Worm (Caenorhabditis elegans) whole organism, L4 larva: ENCODE measurements around the gene nhr-17.

Experiments
- F10B5.3 ChIP-seq: sonication (generic microtip); optimal IDR thresholded peaks from 2 replicates; lab custom pipeline; 2016; ENCODE audit warnings: mild to moderate bottlenecking, missing genetic modification characterization, missing compliant biosample characterization
- F37D6.2 ChIP-seq: sonication (generic microtip); optimal IDR thresholded peaks from 2 replicates; lab custom pipeline; 2016; ENCODE audit warnings: mild to moderate bottlenecking, missing genetic modification characterization, missing compliant biosample characterization
- F44E2.7 ChIP-seq: fragments of 200-800 bp; sonication (Bioruptor generic); IDR thresholded peaks from 2 replicates; pipeline ENCODE4 v2.1.2; 2022; ENCODE audit warnings: missing genetic modification characterization, missing compliant biosample characterization
- F49E8.2 ChIP-seq: sonication (generic microtip); optimal IDR thresholded peaks from 2 replicates; lab custom pipeline; 2016; ENCODE audit warnings: missing compliant biosample characterization, mild to moderate bottlenecking, missing genetic modification characterization, borderline replicate concordance
- R02D3.7 ChIP-seq: fragments of 150-350 bp; sonication (generic microtip); optimal IDR thresholded peaks from 3 replicates; lab custom pipeline; 2014; ENCODE audit warnings: missing biosample characterization, missing genetic modification characterization
- T26A8.4 ChIP-seq: fragments of 200-800 bp; sonication (Bioruptor generic); IDR thresholded peaks from 2 replicates; pipeline ENCODE4 v1.3.6; 2022; ENCODE audit warnings: missing genetic modification characterization, missing compliant biosample characterization
- Y5F2A.4 ChIP-seq: fragments of 200-800 bp; sonication (Bioruptor generic); optimal IDR thresholded peaks from 2 replicates; lab custom pipeline; 2018; ENCODE audit warnings: mild to moderate bottlenecking, missing genetic modification characterization, missing compliant biosample characterization
- Y75B8A.6 ChIP-seq: fragments of 200-800 bp; sonication (Bioruptor generic); IDR thresholded peaks from 2 replicates; pipeline ENCODE4 v1.3.6; 2022; ENCODE audit warnings: missing genetic modification reagents, missing genetic modification characterization, missing compliant biosample characterization
- ZK337.2 ChIP-seq: fragments of 200-800 bp; sonication (Bioruptor generic); IDR thresholded peaks from 2 replicates; pipeline ENCODE4 v1.3.6; 2022; ENCODE audit warnings: missing genetic modification reagents, missing genetic modification characterization, missing compliant biosample characterization
- ceh-20 ChIP-seq: fragments of 200-800 bp; sonication (Bioruptor generic); IDR thresholded peaks from 2 replicates; pipeline ENCODE4 v1.3.6; 2022; ENCODE audit warnings: missing genetic modification reagents, missing genetic modification characterization, missing compliant biosample characterization
- ceh-28 ChIP-seq: fragments of 150-350 bp; optimal IDR thresholded peaks from 2 replicates; lab custom pipeline; 2014; ENCODE audit warnings: missing biosample characterization, missing genetic modification reagents, missing genetic modification characterization
- ceh-44 ChIP-seq: fragments of 200-800 bp; sonication (Bioruptor generic); IDR thresholded peaks from 2 replicates; pipeline ENCODE4 v1.3.6; 2022; ENCODE audit warnings: missing genetic modification reagents, missing genetic modification characterization, missing compliant biosample characterization
- ceh-62 ChIP-seq: sonication (generic microtip); optimal IDR thresholded peaks from 2 replicates; lab custom pipeline; 2017; ENCODE audit warnings: missing biosample characterization, missing genetic modification characterization
- ces-1 ChIP-seq: fragments of 150-350 bp; sonication (generic microtip); optimal IDR thresholded peaks from 4 replicates; lab custom pipeline; 2014; ENCODE audit warnings: missing biosample characterization, missing genetic modification reagents, missing genetic modification characterization
- cey-2 ChIP-seq: sonication (generic microtip); optimal IDR thresholded peaks from 3 replicates; lab custom pipeline; 2017; ENCODE audit warnings: missing genetic modification characterization, mild to moderate bottlenecking, missing compliant biosample characterization, antibody characterized with exemption, borderline replicate concordance; ENCODE audit not compliant: insufficient read depth
- daf-12 ChIP-seq: fragments of 150-350 bp; optimal IDR thresholded peaks from 2 replicates; lab custom pipeline; 2014; ENCODE audit warnings: missing biosample characterization, missing genetic modification reagents, missing genetic modification characterization
- daf-16 ChIP-seq, 3 experiments: sonication (generic microtip); optimal IDR thresholded peaks; 2 replicates each; lab custom pipeline; 2016 to 2017; ENCODE audit warnings: missing genetic modification characterization in 3 of 3, missing genetic modification reagents in 3 of 3, mild to moderate bottlenecking in 2 of 3, missing compliant biosample characterization in 2 of 3, missing biosample characterization in 1 of 3, moderate library complexity in 1 of 3
- daf-19 ChIP-seq: fragments of 200-800 bp; sonication (Bioruptor generic); conservative IDR thresholded peaks from 2 replicates; pipeline ENCODE4 v1.3.6; 2022; ENCODE audit warnings: missing genetic modification characterization, missing compliant biosample characterization
- daf-8 ChIP-seq: fragments of 200-800 bp; sonication (Bioruptor generic); IDR thresholded peaks from 2 replicates; pipeline ENCODE4 v1.3.6; 2022; ENCODE audit warnings: missing genetic modification characterization, missing compliant biosample characterization
- dmd-6 ChIP-seq: fragments of 200-800 bp; sonication (Bioruptor generic); IDR thresholded peaks from 2 replicates; pipeline ENCODE4 v1.3.6; 2022; ENCODE audit warnings: missing genetic modification reagents, missing genetic modification characterization, missing compliant biosample characterization
- dmd-8 ChIP-seq: fragments of 200-800 bp; sonication (Bioruptor generic); IDR thresholded peaks from 2 replicates; pipeline ENCODE4 v1.3.6; 2022; ENCODE audit warnings: missing genetic modification characterization, missing compliant biosample characterization
- duxl-1 ChIP-seq: sonication (generic microtip); optimal IDR thresholded peaks from 2 replicates; lab custom pipeline; 2016; ENCODE audit warnings: mild to moderate bottlenecking, missing genetic modification characterization, moderate library complexity, missing compliant biosample characterization; ENCODE audit not compliant: poor library complexity
- dve-1 ChIP-seq: sonication (generic microtip); optimal IDR thresholded peaks from 2 replicates; lab custom pipeline; 2017; ENCODE audit warnings: antibody characterized with exemption, mild to moderate bottlenecking, missing genetic modification characterization, missing compliant biosample characterization; ENCODE audit not compliant: insufficient read depth
- egl-27 ChIP-seq: sonication (generic microtip); optimal IDR thresholded peaks from 3 replicates; lab custom pipeline; 2017; ENCODE audit warnings: missing biosample characterization, missing genetic modification reagents, missing genetic modification characterization
- gei-8 ChIP-seq: fragments of 200-800 bp; sonication (Bioruptor generic); optimal IDR thresholded peaks from 2 replicates; lab custom pipeline; 2018; ENCODE audit warnings: mild to moderate bottlenecking, missing genetic modification characterization, missing compliant biosample characterization
- jun-1 ChIP-seq: fragments of 150-350 bp; optimal IDR thresholded peaks from 2 replicates; lab custom pipeline; 2014; ENCODE audit warnings: missing biosample characterization, missing genetic modification reagents, missing genetic modification characterization
- lim-7 ChIP-seq: fragments of 200-800 bp; sonication (Bioruptor generic); IDR thresholded peaks from 2 replicates; pipeline ENCODE4 v1.3.6; 2022; ENCODE audit warnings: missing genetic modification characterization, missing compliant biosample characterization
- lin-1 ChIP-seq: fragments of 200-800 bp; sonication (Bioruptor generic); IDR thresholded peaks from 2 replicates; pipeline ENCODE4 v1.3.6; 2022; ENCODE audit warnings: missing genetic modification reagents, missing genetic modification characterization, missing compliant biosample characterization
- lin-13 ChIP-seq: fragments of 150-350 bp; optimal IDR thresholded peaks from 2 replicates; lab custom pipeline; 2014; ENCODE audit warnings: missing biosample characterization, missing genetic modification reagents, missing genetic modification characterization
- lin-29 ChIP-seq: fragments of 200-800 bp; sonication (Bioruptor generic); IDR thresholded peaks from 2 replicates; pipeline ENCODE4 v1.3.6; 2022; ENCODE audit warnings: missing genetic modification reagents, missing genetic modification characterization, missing compliant biosample characterization
- lin-38 ChIP-seq: fragments of 200-800 bp; sonication (Bioruptor generic); IDR thresholded peaks from 2 replicates; pipeline ENCODE4 v1.3.6; 2022; ENCODE audit warnings: missing genetic modification reagents, missing genetic modification characterization, missing compliant biosample characterization
- lir-3 ChIP-seq: sonication (generic microtip); optimal IDR thresholded peaks from 2 replicates; lab custom pipeline; 2016; ENCODE audit warnings: mild to moderate bottlenecking, missing genetic modification characterization, missing compliant biosample characterization
- madf-5 ChIP-seq, 2 experiments: fragments of 200-800 bp; sonication (Bioruptor generic); IDR thresholded peaks; 2 replicates each; pipeline ENCODE4 v1.3.6; 2022; ENCODE audit warnings: missing compliant biosample characterization in 2 of 2, missing genetic modification characterization in 2 of 2
- mdl-1 ChIP-seq, 2 experiments: fragments of 150-350 bp in 1 of 2; sonication (generic microtip) in 1 of 2; optimal IDR thresholded peaks; 2 replicates each; lab custom pipeline; 2014 to 2017; ENCODE audit warnings: missing biosample characterization in 2 of 2, missing genetic modification characterization in 2 of 2
- mep-1 ChIP-seq: fragments of 150-350 bp; sonication (generic microtip); optimal IDR thresholded peaks from 3 replicates; lab custom pipeline; 2014; ENCODE audit warnings: missing biosample characterization, missing genetic modification characterization
- mes-2 ChIP-seq: sonication (generic microtip); optimal IDR thresholded peaks from 2 replicates; lab custom pipeline; 2016; ENCODE audit warnings: missing genotype, mild to moderate bottlenecking, missing genetic modification characterization, missing compliant biosample characterization; ENCODE audit not compliant: poor library complexity, severe bottlenecking
- mxl-3 ChIP-seq: fragments of 200-800 bp; sonication (Bioruptor generic); optimal IDR thresholded peaks from 2 replicates; lab custom pipeline; 2018; ENCODE audit warnings: mild to moderate bottlenecking, missing genetic modification characterization, missing compliant biosample characterization
- nhr-102 ChIP-seq: sonication (generic microtip); optimal IDR thresholded peaks from 2 replicates; lab custom pipeline; 2016; ENCODE audit warnings: mild to moderate bottlenecking, missing genetic modification characterization, moderate library complexity, missing compliant biosample characterization
- nhr-237 ChIP-seq: sonication (generic microtip); optimal IDR thresholded peaks from 2 replicates; lab custom pipeline; 2017; ENCODE audit warnings: missing biosample characterization, missing genetic modification characterization
- nhr-28 ChIP-seq: fragments of 150-350 bp; optimal IDR thresholded peaks from 2 replicates; lab custom pipeline; 2014; ENCODE audit warnings: missing biosample characterization, missing genetic modification characterization
- nhr-42 ChIP-seq: fragments of 200-800 bp; sonication (Bioruptor generic); IDR thresholded peaks from 2 replicates; pipeline ENCODE4 v1.3.6; 2022; ENCODE audit warnings: missing genetic modification characterization, missing compliant biosample characterization
- nhr-48 ChIP-seq: sonication (generic microtip); optimal IDR thresholded peaks from 2 replicates; lab custom pipeline; 2016; ENCODE audit warnings: mild to moderate bottlenecking, missing genetic modification characterization, missing compliant biosample characterization
- nhr-77 ChIP-seq: fragments of 150-350 bp; optimal IDR thresholded peaks from 2 replicates; lab custom pipeline; 2014; ENCODE audit warnings: missing biosample characterization, missing genetic modification characterization
- saeg-2 ChIP-seq: fragments of 200-800 bp; sonication (Bioruptor generic); IDR thresholded peaks from 2 replicates; pipeline ENCODE4 v1.3.6; 2022; ENCODE audit warnings: missing genetic modification reagents, missing genetic modification characterization, missing compliant biosample characterization
- skn-1 ChIP-seq: fragments of 150-350 bp; optimal IDR thresholded peaks from 2 replicates; lab custom pipeline; 2014; ENCODE audit warnings: missing biosample characterization, missing genetic modification characterization
- tag-97 ChIP-seq: fragments of 200-800 bp; sonication (Bioruptor generic); IDR thresholded peaks from 2 replicates; pipeline ENCODE4 v1.3.6; 2022; ENCODE audit warnings: missing genetic modification characterization, missing compliant biosample characterization
- tra-1 ChIP-seq: fragments of 200-800 bp; sonication (Bioruptor generic); IDR thresholded peaks from 2 replicates; pipeline ENCODE4 v1.3.6; 2022; ENCODE audit warnings: missing genetic modification reagents, missing genetic modification characterization, missing compliant biosample characterization
- vab-7 ChIP-seq: fragments of 200-800 bp; sonication (Bioruptor generic); IDR thresholded peaks from 2 replicates; pipeline ENCODE4 v1.3.6; 2022; ENCODE audit warnings: missing genetic modification reagents, missing genetic modification characterization, missing compliant biosample characterization
- ztf-11 ChIP-seq: fragments of 150-350 bp; optimal IDR thresholded peaks from 2 replicates; lab custom pipeline; 2014; ENCODE audit warnings: missing biosample characterization, missing genetic modification characterization
- ztf-7 ChIP-seq: fragments of 150-350 bp; optimal IDR thresholded peaks from 2 replicates; lab custom pipeline; 2014; ENCODE audit warnings: missing biosample characterization, missing genetic modification characterization

The nhr-17 gene

DNA sequence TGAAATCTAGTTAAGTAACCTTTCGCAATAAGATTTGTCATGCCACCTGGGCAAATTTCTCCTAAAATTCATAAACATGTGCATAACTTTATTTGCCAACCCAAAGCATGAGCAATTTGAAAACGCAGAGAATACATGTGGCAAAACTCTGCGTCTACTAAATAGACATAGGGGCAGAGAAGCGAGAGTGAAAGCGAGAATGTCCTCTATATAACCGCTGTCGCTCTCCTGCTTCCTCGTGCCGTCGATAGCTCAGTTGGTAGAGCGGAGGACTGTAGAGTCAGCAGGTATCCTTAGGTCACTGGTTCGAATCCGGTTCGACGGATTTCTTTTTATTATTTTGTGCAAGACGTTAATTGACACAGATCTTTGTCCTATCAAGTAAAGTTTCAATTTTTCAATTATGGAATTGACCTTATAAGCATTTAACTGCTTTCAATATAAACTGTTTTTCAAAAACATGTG is 2.6 kb downstream of the nhr-17 start (continued):
- TF ChIP-seq F44E2.7 (peak; percentile 95), lin-1 (GFP tag; lab: Robert Waterston, UW) (peak; percentile 91), lir-3 (tag; lab: Kevin White, UChicago) (peak; percentile 63), cey-2 (tag; lab: Kevin White, UChicago) (no peak), skn-1 (tag; lab: Kevin White, UChicago) (no peak), lin-38 (GFP tag; lab: Robert Waterston, UW) (peak; percentile 80), duxl-1 (peak; percentile 85), daf-12 (no peak), Y75B8A.6 (peak; percentile 92), vab-7 (peak; percentile 95), tra-1 (GFP tag; lab: Robert Waterston, UW) (peak; percentile 88), F10B5.3 (peak; percentile 59), ztf-11 (tag; lab: Kevin White, UChicago) (no peak), F37D6.2 (peak; percentile 75), ceh-44 (GFP tag; lab: Robert Waterston, UW) (peak; percentile 94), ceh-20 (peak; percentile 73), ZK337.2 (GFP tag; lab: Robert Waterston, UW) (peak; percentile 84), egl-27 (tag; lab: Kevin White, UChicago) (no peak), T26A8.4 (peak; percentile 94), ceh-28 (tag; lab: Kevin White, UChicago) (no peak), daf-19 (GFP tag; lab: Robert Waterston, UW) (peak; percentile 91), lin-13 (peak; percentile 20), tag-97 (GFP tag; lab: Robert Waterston, UW) (0 out of 2 replicates have a peak, but pooled peaks have one; percentile 45), mxl-3 (peak; percentile 67), dmd-8 (GFP tag; lab: Robert Waterston, UW) (peak; percentile 93), madf-5 (GFP tag; IDR thresholded peaks at IDR 0.05; lab: Robert Waterston, UW) (peak; percentile 83), dmd-6 (GFP tag; lab: Robert Waterston, UW) (peak; percentile 70), ces-1 (GFP tag; lab: Kevin White, UChicago) (no peak), jun-1 (no peak), mep-1 (tag; lab: Kevin White, UChicago) (peak; percentile 85), saeg-2 (GFP tag; lab: Robert Waterston, UW) (peak; percentile 77), gei-8 (GFP tag; lab: Kevin White, UChicago) (peak; percentile 92), daf-16 (GFP tag; optimal IDR thresholded peaks at IDR 0.05; lab: Kevin White, UChicago) (peak; percentile 80 to 82), daf-16 (tag; optimal IDR thresholded peaks at IDR 0.05; lab: Kevin White, UChicago) (peak; percentile 16), ztf-7 (peak; percentile 54), daf-8 (GFP tag; lab: Robert Waterston, UW) (0 out of 2 replicates have a peak, but pooled peaks have one; percentile 73), dve-1 (tag; lab: Kevin White, UChicago) (peak; percentile 69), R02D3.7 (tag; lab: Kevin White, UChicago) (no peak), mes-2 (peak; percentile 85), nhr-237 (no peak), ceh-62 (tag; lab: Kevin White, UChicago) (no peak), F49E8.2 (tag; lab: Kevin White, UChicago) (peak; percentile 28), nhr-28 (peak; percentile 45), lim-7 (peak; percentile 96), lin-29 (GFP tag; lab: Robert Waterston, UW) (peak; percentile 73), nhr-77 (tag; lab: Kevin White, UChicago) (no peak), Y5F2A.4 (peak; percentile 65), nhr-42 (GFP tag; lab: Robert Waterston, UW) (peak; percentile 86), nhr-48 (peak; percentile 82), nhr-102 (tag; lab: Kevin White, UChicago) (peak; percentile 90), mdl-1 (tag; optimal IDR thresholded peaks at IDR 0.05; lab: Kevin White, UChicago) (peak; percentile 44 to 55)
